Worm (Caenorhabditis elegans) whole organism, mixed stage, embryonic: ENCODE results near the gene W02H5.2.

Source experiments
- ceh-43 ChIP-seq: fragments of 200-800 bp; sonication (Bioruptor generic); optimal IDR thresholded peaks from 2 replicates; lab custom pipeline; 2018; ENCODE audit warnings: mild to moderate bottlenecking, missing genetic modification characterization, moderate library complexity, missing compliant biosample characterization
- lin-13 ChIP-seq: fragments of 150-350 bp; optimal IDR thresholded peaks from 2 replicates; lab custom pipeline; 2014; ENCODE audit warnings: missing biosample characterization, missing genetic modification characterization
- mab-5 ChIP-seq: fragments of 150-350 bp; optimal IDR thresholded peaks from 2 replicates; lab custom pipeline; 2014; ENCODE audit warnings: missing biosample characterization, missing genetic modification characterization
- nhr-76 ChIP-seq: sonication (generic microtip); optimal IDR thresholded peaks from 2 replicates; lab custom pipeline; 2017; ENCODE audit warnings: missing biosample characterization, missing genetic modification characterization
- snpc-4 ChIP-seq: fragments of 150-350 bp; optimal IDR thresholded peaks from 2 replicates; lab custom pipeline; 2014; ENCODE audit warnings: missing biosample characterization, missing genetic modification characterization
- unc-62 ChIP-seq: fragments of 150-350 bp; optimal IDR thresholded peaks from 2 replicates; lab custom pipeline; 2014; ENCODE audit warnings: missing biosample characterization, missing genetic modification reagents, missing genetic modification characterization

DNA sequence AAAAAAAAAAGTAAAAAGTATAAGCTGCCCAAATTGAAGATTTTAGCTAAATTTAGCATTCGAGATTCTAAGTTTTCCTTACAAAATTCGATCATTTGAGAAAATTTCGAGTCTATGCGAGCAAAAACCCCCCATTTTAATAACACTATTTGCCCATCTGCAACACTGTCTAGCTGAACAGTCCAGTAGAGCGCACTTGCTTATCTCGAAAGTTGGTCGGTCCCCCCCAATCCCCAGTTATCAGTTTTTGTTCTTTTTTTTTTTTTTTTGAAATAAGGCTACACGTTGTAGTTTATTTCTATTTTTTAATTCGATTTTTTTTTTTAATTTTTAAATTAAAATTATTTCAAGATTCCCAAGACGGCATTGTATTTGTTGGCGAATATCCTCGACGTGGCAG lies 18.5 kb downstream of the W02H5.2 start:
- TF ChIP-seq snpc-4, result no peak
- no peak for TF ChIP-seq ceh-43 (GFP tag; lab: Kevin White, UChicago)
- TF ChIP-seq unc-62 (GFP tag; lab: Kevin White, UChicago), result no peak
- TF ChIP-seq lin-13, result no peak
- TF ChIP-seq mab-5, result no peak
- TF ChIP-seq nhr-76 (tag; lab: Kevin White, UChicago), result no peak
